Worm (Caenorhabditis elegans): ENCODE measurements around the gene clc-7.
A peak's percentile ranks its signal among the peaks of the same experiment; 100 is the strongest.

DNA sequence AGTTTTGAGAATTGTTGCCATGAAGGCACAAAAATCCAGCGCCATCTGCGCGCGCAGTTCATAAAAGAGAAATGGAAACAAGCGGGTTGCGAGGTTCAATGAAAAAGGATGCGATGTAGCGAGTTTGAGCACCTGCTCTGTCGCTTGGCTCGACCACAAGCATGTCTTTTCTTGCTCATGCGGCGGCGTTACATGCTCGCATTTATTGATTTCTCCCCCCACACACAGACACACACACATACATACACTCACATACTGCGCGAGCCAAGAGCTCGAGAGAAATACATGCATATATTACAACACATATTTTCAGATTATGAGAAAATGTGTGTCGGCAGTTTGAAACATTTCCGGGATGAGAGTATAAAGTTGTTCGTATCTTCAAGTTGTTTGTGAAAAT, 53.9 kb downstream of the clc-7 start:
- TF ChIP-seq ceh-83 (GFP tag; optimal IDR thresholded peaks at IDR 0.05) (no peak), elt-3 (tag; optimal IDR thresholded peaks at IDR 0.05) (no peak), sptf-1 (tag; optimal IDR thresholded peaks at IDR 0.05) (no peak), lin-32 (GFP tag; optimal IDR thresholded peaks at IDR 0.05) (peak; percentile 25), zip-8 (tag; optimal IDR thresholded peaks at IDR 0.05) (no peak), ces-1 (GFP tag; optimal IDR thresholded peaks at IDR 0.05) (peak; percentile 32), unc-39 (tag; optimal IDR thresholded peaks at IDR 0.05) (no peak), unc-62 (GFP tag; optimal IDR thresholded peaks at IDR 0.05) (no peak), nhr-28 (tag; optimal IDR thresholded peaks at IDR 0.05) (no peak), pha-4 (tag; optimal IDR thresholded peaks at IDR 0.05) (peak; percentile 10), lsy-2 (tag; optimal IDR thresholded peaks at IDR 0.05) (no peak), snpc-4 (tag; optimal IDR thresholded peaks at IDR 0.05) (no peak), nhr-12 (tag; optimal IDR thresholded peaks at IDR 0.05) (no peak), cnd-1 (tag; optimal IDR thresholded peaks at IDR 0.05) (peak; percentile 32)

All from whole organism, mixed stage, embryonic.